Worm (Caenorhabditis elegans) whole organism, L2 larva: ENCODE results near the gene F11C7.6.

Experiments used
- C34F6.9 ChIP-seq: fragments of 150-350 bp; optimal IDR thresholded peaks from 2 replicates; lab custom pipeline; 2014; ENCODE audit warnings: missing biosample characterization, missing genetic modification characterization
- F13H6.1 ChIP-seq: sonication (generic microtip); optimal IDR thresholded peaks from 2 replicates; lab custom pipeline; 2016; ENCODE audit warnings: missing genetic modification characterization, missing compliant biosample characterization
- R02D3.7 ChIP-seq: fragments of 150-350 bp; optimal IDR thresholded peaks from 2 replicates; lab custom pipeline; 2014; ENCODE audit warnings: missing biosample characterization, missing genetic modification characterization
- Y55F3AM.14 ChIP-seq: fragments of 200-800 bp; sonication (Bioruptor generic); optimal IDR thresholded peaks from 2 replicates; lab custom pipeline; 2018; ENCODE audit warnings: mild to moderate bottlenecking, missing genetic modification characterization, missing compliant biosample characterization
- ZK546.5 ChIP-seq: sonication (generic microtip); optimal IDR thresholded peaks from 2 replicates; lab custom pipeline; 2017; ENCODE audit warnings: missing biosample characterization, missing genetic modification characterization
- alr-1 ChIP-seq: fragments of 150-350 bp; optimal IDR thresholded peaks from 2 replicates; lab custom pipeline; 2014; ENCODE audit warnings: missing biosample characterization, missing genetic modification characterization
- aly-2 ChIP-seq: fragments of 150-350 bp; optimal IDR thresholded peaks from 2 replicates; lab custom pipeline; 2014; ENCODE audit warnings: missing biosample characterization, missing genetic modification characterization
- ama-1 ChIP-seq: fragments of 150-350 bp; optimal IDR thresholded peaks from 2 replicates; lab custom pipeline; 2018; ENCODE audit warnings: inconsistent platforms
- blmp-1 ChIP-seq: sonication (generic microtip); optimal IDR thresholded peaks from 2 replicates; lab custom pipeline; 2017; ENCODE audit warnings: missing genetic modification characterization, mild to moderate bottlenecking, missing compliant biosample characterization, antibody characterized with exemption, moderate library complexity; ENCODE audit not compliant: insufficient read depth
- ceh-16 ChIP-seq: fragments of 150-350 bp; optimal IDR thresholded peaks from 2 replicates; lab custom pipeline; 2014; ENCODE audit warnings: missing biosample characterization, missing genetic modification characterization
- ceh-82 ChIP-seq: fragments of 150-350 bp; optimal IDR thresholded peaks from 2 replicates; lab custom pipeline; 2014; ENCODE audit warnings: missing biosample characterization, missing genetic modification characterization
- crh-2 ChIP-seq: sonication (generic microtip); optimal IDR thresholded peaks from 2 replicates; lab custom pipeline; 2017; ENCODE audit warnings: missing biosample characterization, missing genetic modification characterization
- dmd-4 ChIP-seq: sonication (generic microtip); optimal IDR thresholded peaks from 2 replicates; lab custom pipeline; 2017; ENCODE audit warnings: missing biosample characterization, missing genetic modification characterization
- egl-27 ChIP-seq: sonication (generic microtip); optimal IDR thresholded peaks from 3 replicates; lab custom pipeline; 2017; ENCODE audit warnings: missing biosample characterization, missing genetic modification reagents, missing genetic modification characterization
- elt-1 ChIP-seq: fragments of 150-350 bp; optimal IDR thresholded peaks from 2 replicates; lab custom pipeline; 2014; ENCODE audit warnings: missing biosample characterization, missing genetic modification characterization
- elt-3 ChIP-seq: sonication (generic microtip); optimal IDR thresholded peaks from 2 replicates; lab custom pipeline; 2017; ENCODE audit warnings: missing biosample characterization, missing genetic modification characterization
- fos-1 ChIP-seq: fragments of 150-350 bp; optimal IDR thresholded peaks from 2 replicates; lab custom pipeline; 2014; ENCODE audit warnings: missing biosample characterization, missing genetic modification characterization
- gmeb-1 ChIP-seq: fragments of 150-350 bp; optimal IDR thresholded peaks from 2 replicates; lab custom pipeline; 2014; ENCODE audit warnings: missing biosample characterization, missing genetic modification characterization
- lin-11 ChIP-seq: fragments of 150-350 bp; sonication (generic microtip); optimal IDR thresholded peaks from 2 replicates; lab custom pipeline; 2014; ENCODE audit warnings: missing biosample characterization, missing genetic modification characterization, inconsistent platforms, mixed read lengths
- lin-13 ChIP-seq: fragments of 150-350 bp; optimal IDR thresholded peaks from 2 replicates; lab custom pipeline; 2014; ENCODE audit warnings: missing biosample characterization, missing genetic modification reagents, missing genetic modification characterization
- lin-39 ChIP-seq: fragments of 150-350 bp; optimal IDR thresholded peaks from 2 replicates; lab custom pipeline; 2014; ENCODE audit warnings: missing biosample characterization, missing genetic modification reagents, missing genetic modification characterization
- lsy-2 ChIP-seq, 2 experiments: fragments of 150-350 bp in 1 of 2; sonication (generic microtip) in 1 of 2; optimal IDR thresholded peaks; 2 replicates each; lab custom pipeline; 2014 to 2017; ENCODE audit warnings: missing biosample characterization in 2 of 2, missing genetic modification characterization in 2 of 2
- mab-5 ChIP-seq: fragments of 150-350 bp; optimal IDR thresholded peaks from 2 replicates; lab custom pipeline; 2014; ENCODE audit warnings: missing biosample characterization, missing genetic modification characterization
- mbf-1 ChIP-seq: sonication (generic microtip); optimal IDR thresholded peaks from 2 replicates; lab custom pipeline; 2017; ENCODE audit warnings: missing biosample characterization, missing genetic modification characterization
- mdl-1 ChIP-seq, 2 experiments: fragments of 150-350 bp in 1 of 2; sonication (generic microtip) in 1 of 2; optimal IDR thresholded peaks; 2 replicates each; lab custom pipeline; 2017; ENCODE audit warnings: missing biosample characterization in 2 of 2, missing genetic modification characterization in 2 of 2
- nhr-10 ChIP-seq: sonication (generic microtip); optimal IDR thresholded peaks from 2 replicates; lab custom pipeline; 2017; ENCODE audit warnings: missing biosample characterization, missing genetic modification characterization
- nhr-11 ChIP-seq: fragments of 150-350 bp; optimal IDR thresholded peaks from 2 replicates; lab custom pipeline; 2014; ENCODE audit warnings: missing biosample characterization, missing genetic modification characterization
- nhr-12 ChIP-seq: fragments of 150-350 bp; optimal IDR thresholded peaks from 2 replicates; lab custom pipeline; 2014; ENCODE audit warnings: missing biosample characterization, missing genetic modification characterization
- nhr-129 ChIP-seq: fragments of 150-350 bp; optimal IDR thresholded peaks from 2 replicates; lab custom pipeline; 2014; ENCODE audit warnings: missing biosample characterization, missing genetic modification characterization
- nhr-21 ChIP-seq: fragments of 150-350 bp; optimal IDR thresholded peaks from 2 replicates; lab custom pipeline; 2014; ENCODE audit warnings: missing biosample characterization, missing genetic modification characterization
- nhr-23 ChIP-seq: fragments of 150-350 bp; optimal IDR thresholded peaks from 2 replicates; lab custom pipeline; 2014; ENCODE audit warnings: missing biosample characterization, missing genetic modification reagents, missing genetic modification characterization
- nhr-237 ChIP-seq: fragments of 150-350 bp; optimal IDR thresholded peaks from 2 replicates; lab custom pipeline; 2014; ENCODE audit warnings: missing biosample characterization, missing genetic modification characterization
- nhr-25 ChIP-seq: fragments of 150-350 bp; sonication (generic microtip); optimal IDR thresholded peaks from 3 replicates; lab custom pipeline; 2014; ENCODE audit warnings: missing biosample characterization, missing genetic modification characterization
- nhr-6 ChIP-seq: fragments of 150-350 bp; optimal IDR thresholded peaks from 2 replicates; lab custom pipeline; 2014; ENCODE audit warnings: missing biosample characterization, missing genetic modification characterization
- nhr-77 ChIP-seq: fragments of 150-350 bp; optimal IDR thresholded peaks from 2 replicates; lab custom pipeline; 2014; ENCODE audit warnings: missing biosample characterization, missing genetic modification characterization
- peb-1 ChIP-seq: fragments of 150-350 bp; optimal IDR thresholded peaks from 2 replicates; lab custom pipeline; 2014; ENCODE audit warnings: missing biosample characterization, missing genetic modification characterization
- skn-1 ChIP-seq: sonication (generic microtip); optimal IDR thresholded peaks from 2 replicates; lab custom pipeline; 2017; ENCODE audit warnings: missing biosample characterization, missing genetic modification characterization
- sma-3 ChIP-seq: sonication (generic microtip); optimal IDR thresholded peaks from 2 replicates; lab custom pipeline; 2016; ENCODE audit warnings: missing genetic modification reagents, missing genetic modification characterization, missing compliant biosample characterization
- sma-9 ChIP-seq, 2 experiments: fragments of 150-350 bp in 1 of 2; sonication (generic microtip) in 1 of 2; optimal IDR thresholded peaks; 2 replicates each; lab custom pipeline; 2014 to 2016; ENCODE audit warnings: missing genetic modification characterization in 2 of 2, mild to moderate bottlenecking in 1 of 2, missing biosample characterization in 1 of 2, missing compliant biosample characterization in 1 of 2, missing genetic modification reagents in 1 of 2, moderate library complexity in 1 of 2
- snpc-4 ChIP-seq: fragments of 150-350 bp; optimal IDR thresholded peaks from 2 replicates; lab custom pipeline; 2014; ENCODE audit warnings: missing biosample characterization, missing genetic modification characterization
- unc-39 ChIP-seq: fragments of 150-350 bp; optimal IDR thresholded peaks from 2 replicates; lab custom pipeline; 2014; ENCODE audit warnings: missing biosample characterization, missing genetic modification characterization
- unc-55 ChIP-seq: fragments of 150-350 bp; sonication (generic microtip); optimal IDR thresholded peaks from 3 replicates; lab custom pipeline; 2014; ENCODE audit warnings: missing biosample characterization, missing genetic modification reagents, missing genetic modification characterization
- unc-62 ChIP-seq: fragments of 150-350 bp; optimal IDR thresholded peaks from 2 replicates; lab custom pipeline; 2014; ENCODE audit warnings: missing biosample characterization, missing genetic modification reagents, missing genetic modification characterization
- zag-1 ChIP-seq: fragments of 150-350 bp; optimal IDR thresholded peaks from 2 replicates; lab custom pipeline; 2014; ENCODE audit warnings: missing biosample characterization, missing genetic modification characterization
- ztf-1 ChIP-seq: fragments of 200-800 bp; sonication (Bioruptor generic); conservative IDR thresholded peaks from 2 replicates; pipeline ENCODE4 v1.3.6; 2022; ENCODE audit warnings: missing genetic modification characterization, missing compliant biosample characterization
- ztf-11 ChIP-seq: sonication (generic microtip); optimal IDR thresholded peaks from 2 replicates; lab custom pipeline; 2017; ENCODE audit warnings: missing biosample characterization, missing genetic modification characterization

Gene F11C7.6

ce11 chrX:17419813-17420584 lies 18.6 kb downstream of the F11C7.6 start (continued):
- no peak for TF ChIP-seq mdl-1 (tag; optimal IDR thresholded peaks at IDR 0.05; lab: Kevin White, UChicago)
- no peak for TF ChIP-seq unc-62
- TF ChIP-seq nhr-21 (tag; lab: Kevin White, UChicago), result peak; percentile 95
- TF ChIP-seq fos-1 (tag; lab: Kevin White, UChicago), result no peak
- TF ChIP-seq, all 48 proteins: peak for 15

ce11 chrX:17420585-17421459 lies 19.5 kb downstream of the F11C7.6 start:
- no peak for TF ChIP-seq lin-13 (GFP tag; lab: Kevin White, UChicago)
- TF ChIP-seq ceh-82 (tag; lab: Kevin White, UChicago), result no peak
- TF ChIP-seq lin-39, result no peak
- TF ChIP-seq peb-1 (tag; lab: Kevin White, UChicago), result no peak
- no peak for TF ChIP-seq nhr-11 (tag; lab: Kevin White, UChicago)
- no peak for TF ChIP-seq R02D3.7 (tag; lab: Kevin White, UChicago)
- TF ChIP-seq egl-27 (tag; lab: Kevin White, UChicago), result no peak
- no peak for TF ChIP-seq lin-11 (tag; lab: Kevin White, UChicago)
- TF ChIP-seq crh-2 (tag; lab: Kevin White, UChicago), result no peak
- TF ChIP-seq ZK546.5 (tag; lab: Kevin White, UChicago), result no peak
- TF ChIP-seq C34F6.9 (tag; lab: Kevin White, UChicago), result no peak
- TF ChIP-seq sma-3 (GFP tag; lab: Kevin White, UChicago), result no peak
- TF ChIP-seq Y55F3AM.14 (GFP tag; lab: Kevin White, UChicago), result peak; percentile 27
- TF ChIP-seq alr-1, result no peak
- no peak for TF ChIP-seq unc-39
- peak; percentile 54 for TF ChIP-seq sma-9 (GFP tag; optimal IDR thresholded peaks at IDR 0.05; lab: Kevin White, UChicago)
- TF ChIP-seq sma-9 (tag; optimal IDR thresholded peaks at IDR 0.05; lab: Kevin White, UChicago), result no peak
- no peak for TF ChIP-seq elt-1
- TF ChIP-seq mbf-1 (tag; lab: Kevin White, UChicago), result no peak
- TF ChIP-seq ceh-16 (tag; lab: Kevin White, UChicago), result no peak
- TF ChIP-seq nhr-129 (tag; lab: Kevin White, UChicago), result no peak
- no peak for TF ChIP-seq nhr-237
- no peak for TF ChIP-seq ztf-11 (tag; lab: Kevin White, UChicago)
- TF ChIP-seq snpc-4 (tag; lab: Kevin White, UChicago), result no peak
- peak; percentile 14 for TF ChIP-seq nhr-6 (tag; lab: Kevin White, UChicago)
- no peak for TF ChIP-seq elt-3
- TF ChIP-seq lsy-2 (tag; optimal IDR thresholded peaks at IDR 0.05; lab: Kevin White, UChicago), result peak in 1 of 2 experiments; percentile 1
- TF ChIP-seq nhr-12 (tag; lab: Kevin White, UChicago), result no peak
- TF ChIP-seq F13H6.1 (tag; lab: Kevin White, UChicago), result no peak
- no peak for TF ChIP-seq nhr-25 (tag; lab: Kevin White, UChicago)
- no peak for TF ChIP-seq mdl-1 (tag; optimal IDR thresholded peaks at IDR 0.05; lab: Kevin White, UChicago)
- TF ChIP-seq mab-5 (tag; lab: Kevin White, UChicago), result no peak
- peak; percentile 97 for TF ChIP-seq ama-1 (lab: Kevin White, UChicago)
- no peak for TF ChIP-seq nhr-23
- no peak for TF ChIP-seq ztf-1 (GFP tag; lab: Robert Waterston, UW)
- TF ChIP-seq dmd-4, result no peak
- TF ChIP-seq skn-1 (tag; lab: Kevin White, UChicago), result no peak
- no peak for TF ChIP-seq gmeb-1 (tag; lab: Kevin White, UChicago)
- no peak for TF ChIP-seq fos-1 (tag; lab: Kevin White, UChicago)
- TF ChIP-seq nhr-10, result no peak
- no peak for TF ChIP-seq nhr-77 (tag; lab: Kevin White, UChicago)
- TF ChIP-seq unc-55 (GFP tag; lab: Kevin White, UChicago), result no peak
- TF ChIP-seq zag-1 (tag; lab: Kevin White, UChicago), result no peak
- TF ChIP-seq unc-62, result no peak
- peak; percentile 46 for TF ChIP-seq blmp-1 (tag; lab: Kevin White, UChicago)
- TF ChIP-seq nhr-21 (tag; lab: Kevin White, UChicago), result peak; percentile 84
- TF ChIP-seq aly-2, result no peak
